Worm (Caenorhabditis elegans): ENCODE results near the gene F35C11.3.

- no peak for TF ChIP-seq W03F9.2 (tag; optimal IDR thresholded peaks at IDR 0.05)
- TF ChIP-seq him-1 (tag; optimal IDR thresholded peaks at IDR 0.05): no peak
- TF ChIP-seq dao-5 (tag; optimal IDR thresholded peaks at IDR 0.05): no peak
Measured at ce11 chrII:8267679-8268078, 21.1 kb downstream of the F35C11.3 start.

Measured in whole organism, L4/young adult.